Worm (Caenorhabditis elegans): ENCODE measurements around the gene Y47D3A.20.

The Y47D3A.20 gene

ce11 chrIII:11270795-11271194 lies 4.1 kb upstream of the Y47D3A.20 start, which contains the start of gene obr-1:
Gene obr-1 (minus strand): TSS chrIII:11270895.
- TF ChIP-seq nhr-76 (tag; optimal IDR thresholded peaks at IDR 0.05): no peak
- no peak for TF ChIP-seq unc-120 (tag; optimal IDR thresholded peaks at IDR 0.05; ENCODE audit: poor library complexity, severe bottlenecking)
- TF ChIP-seq drap-1 (GFP tag; optimal IDR thresholded peaks at IDR 0.05): no peak
- TF ChIP-seq unc-62 (GFP tag; optimal IDR thresholded peaks at IDR 0.05): no peak
- TF ChIP-seq sem-2 (GFP tag; optimal IDR thresholded peaks at IDR 0.05): no peak
- TF ChIP-seq mls-2 (tag; optimal IDR thresholded peaks at IDR 0.05): no peak
- TF ChIP-seq pha-4 (tag; optimal IDR thresholded peaks at IDR 0.05): no peak
- no peak for TF ChIP-seq elt-1 (tag; optimal IDR thresholded peaks at IDR 0.05; ENCODE audit: borderline replicate concordance, insufficient read depth)
- no peak for TF ChIP-seq sptf-1 (tag; optimal IDR thresholded peaks at IDR 0.05)
- TF ChIP-seq ceh-39 (tag; optimal IDR thresholded peaks at IDR 0.05): no peak
- TF ChIP-seq cnd-1 (tag; optimal IDR thresholded peaks at IDR 0.05): no peak

ce11 chrIII:11278817-11279216 lies 4.0 kb downstream of the Y47D3A.20 start, which contains the start of gene Y47D3A.21:
Gene Y47D3A.21 (minus strand): TSS chrIII:11278917.
- no peak for TF ChIP-seq blmp-1 (tag; optimal IDR thresholded peaks at IDR 0.05)
- TF ChIP-seq unc-62 (GFP tag; optimal IDR thresholded peaks at IDR 0.05): no peak

ce11 chrIII:11279954-11280353 lies 5.1 kb downstream of the Y47D3A.20 start:
- TF ChIP-seq elt-1 (tag; optimal IDR thresholded peaks at IDR 0.05; ENCODE audit: borderline replicate concordance, insufficient read depth) (no peak), ces-1 (GFP tag; optimal IDR thresholded peaks at IDR 0.05) (peak; percentile 36)

ce11 chrIII:11283648-11284047 lies 8.8 kb downstream of the Y47D3A.20 start:
- TF ChIP-seq nhr-28 (tag; optimal IDR thresholded peaks at IDR 0.05) (no peak), drap-1 (GFP tag; optimal IDR thresholded peaks at IDR 0.05) (no peak), ceh-83 (GFP tag; optimal IDR thresholded peaks at IDR 0.05) (no peak), nhr-237 (tag; optimal IDR thresholded peaks at IDR 0.05) (no peak), blmp-1 (tag; optimal IDR thresholded peaks at IDR 0.05) (no peak), snpc-4 (tag; optimal IDR thresholded peaks at IDR 0.05) (no peak), M03D4.4 (tag; optimal IDR thresholded peaks at IDR 0.05) (no peak), hlh-1 (tag; optimal IDR thresholded peaks at IDR 0.05) (no peak)

ce11 chrIII:11286069-11286468 lies 11.2 kb downstream of the Y47D3A.20 start:
- TF ChIP-seq nhr-237 (tag; optimal IDR thresholded peaks at IDR 0.05) (no peak), lin-32 (GFP tag; optimal IDR thresholded peaks at IDR 0.05) (no peak), sptf-1 (tag; optimal IDR thresholded peaks at IDR 0.05) (no peak), tbx-8 (GFP tag; optimal IDR thresholded peaks at IDR 0.05) (no peak), snpc-4 (tag; optimal IDR thresholded peaks at IDR 0.05) (no peak), lsy-2 (tag; optimal IDR thresholded peaks at IDR 0.05) (no peak), unc-39 (tag; optimal IDR thresholded peaks at IDR 0.05) (no peak), mls-2 (tag; optimal IDR thresholded peaks at IDR 0.05) (peak; percentile 4), ztf-11 (tag; optimal IDR thresholded peaks at IDR 0.05) (no peak), ceh-83 (GFP tag; optimal IDR thresholded peaks at IDR 0.05) (no peak), mab-5 (tag; optimal IDR thresholded peaks at IDR 0.05) (no peak), ces-1 (GFP tag; optimal IDR thresholded peaks at IDR 0.05) (peak; percentile 73)

ce11 chrIII:11287340-11287739 lies 12.5 kb downstream of the Y47D3A.20 start:
- TF ChIP-seq sem-2 (GFP tag; optimal IDR thresholded peaks at IDR 0.05) (no peak), tbx-8 (GFP tag; optimal IDR thresholded peaks at IDR 0.05) (no peak)

- TF ChIP-seq nhr-237 (tag; optimal IDR thresholded peaks at IDR 0.05) (no peak), bed-3 (GFP tag; optimal IDR thresholded peaks at IDR 0.05) (no peak), blmp-1 (tag; optimal IDR thresholded peaks at IDR 0.05) (no peak), ham-2 (GFP tag; optimal IDR thresholded peaks at IDR 0.05) (no peak), sptf-1 (tag; optimal IDR thresholded peaks at IDR 0.05) (no peak), ztf-11 (tag; optimal IDR thresholded peaks at IDR 0.05) (no peak), zip-8 (tag; optimal IDR thresholded peaks at IDR 0.05) (no peak), snpc-4 (tag; optimal IDR thresholded peaks at IDR 0.05) (no peak), nhr-2 (tag; optimal IDR thresholded peaks at IDR 0.05) (no peak), drap-1 (GFP tag; optimal IDR thresholded peaks at IDR 0.05) (no peak), unc-62 (GFP tag; optimal IDR thresholded peaks at IDR 0.05) (no peak)
Observed at ce11 chrIII:11288295-11288694, 13.4 kb downstream of the Y47D3A.20 start.

Measured in whole organism, mixed stage, embryonic.